Fruit fly (Drosophila melanogaster) whole organism, pupa: ENCODE measurements around the gene CG3062.

Experiments
- CG15710 ChIP-seq: fragments of 200-800 bp; sonication (Bioruptor generic); optimal IDR thresholded peaks from 2 replicates; lab custom pipeline; 2018; ENCODE audit warnings: missing biosample characterization, mild to moderate bottlenecking, missing genetic modification characterization, moderate library complexity
- CG17806 ChIP-seq: fragments of 200-800 bp; sonication (Bioruptor generic); optimal IDR thresholded peaks from 2 replicates; lab custom pipeline; 2018; ENCODE audit warnings: missing biosample characterization, mild to moderate bottlenecking, missing genetic modification characterization, moderate library complexity
- CG32121 ChIP-seq: fragments of 200-800 bp; sonication (Bioruptor generic); IDR thresholded peaks from 2 replicates; pipeline ENCODE4 v1.3.6; 2022; ENCODE audit warnings: missing biosample characterization, missing genetic modification characterization
- CG8159 ChIP-seq: fragments of 200-800 bp; sonication (Bioruptor generic); optimal IDR thresholded peaks from 3 replicates; lab custom pipeline; 2018; ENCODE audit warnings: missing biosample characterization, mild to moderate bottlenecking, missing genetic modification characterization, moderate library complexity
- Pif1A ChIP-seq: fragments of 200-800 bp; sonication (Bioruptor generic); optimal IDR thresholded peaks from 3 replicates; lab custom pipeline; 2016; ENCODE audit warnings: missing biosample characterization, missing genetic modification characterization
- Snoo ChIP-seq: fragments of 200-800 bp; sonication (Bioruptor generic); optimal IDR thresholded peaks from 3 replicates; lab custom pipeline; 2017; ENCODE audit warnings: missing biosample characterization, mild to moderate bottlenecking, missing genetic modification characterization, inconsistent platforms
- rn ChIP-seq: fragments of 200-800 bp; sonication (Bioruptor generic); IDR thresholded peaks from 2 replicates; pipeline ENCODE4 v1.3.6; 2022; ENCODE audit warnings: missing biosample characterization, missing genetic modification characterization

dm6 chrX:4644768-4645167, at the start of gene CG3062:
- TF ChIP-seq CG8159 (tag; lab: Kevin White, UChicago) (no peak), Pif1A (no peak), CG15710 (tag; lab: Kevin White, UChicago) (no peak), rn (GFP tag; lab: Robert Waterston, UW) (no peak), CG32121 (GFP tag; lab: Robert Waterston, UW) (no peak), Snoo (no peak), CG17806 (tag; lab: Kevin White, UChicago) (no peak)
